Worm (Caenorhabditis elegans): ENCODE measurements around the gene skr-17.

- TF ChIP-seq egl-5 (tag; optimal IDR thresholded peaks at IDR 0.05) = no peak
- no peak for TF ChIP-seq ama-1 (optimal IDR thresholded peaks at IDR 0.05)
- no peak for TF ChIP-seq nhr-237 (tag; optimal IDR thresholded peaks at IDR 0.05)
- no peak for TF ChIP-seq pha-4 (tag; optimal IDR thresholded peaks at IDR 0.05)
- no peak for TF ChIP-seq snpc-4 (tag; optimal IDR thresholded peaks at IDR 0.05)
- TF ChIP-seq fkh-10 (GFP tag; optimal IDR thresholded peaks at IDR 0.05) = no peak
- no peak for TF ChIP-seq fos-1 (tag; optimal IDR thresholded peaks at IDR 0.05)
- no peak for TF ChIP-seq pqm-1 (tag; optimal IDR thresholded peaks at IDR 0.05)
- no peak for TF ChIP-seq nhr-77 (tag; optimal IDR thresholded peaks at IDR 0.05)
- no peak for TF ChIP-seq daf-12 (tag; optimal IDR thresholded peaks at IDR 0.05)
These were observed 24.8 kb downstream of the skr-17 start for ce11 chrII:7808153-7808552.

All from whole organism, L3 larva.